Fruit fly (Drosophila melanogaster) whole organism, embryonic: Measurements from ENCODE around the gene Ocrl.

Experiments used
- Abd-B ChIP-seq: fragments of 200-800 bp; sonication (Bioruptor generic); optimal IDR thresholded peaks from 2 replicates; lab custom pipeline; 2018; ENCODE audit warnings: missing biosample characterization, mild to moderate bottlenecking, missing genetic modification characterization, moderate library complexity
- Atf3 ChIP-seq: fragments of 200-800 bp; sonication (Bioruptor generic); optimal IDR thresholded peaks from 3 replicates; lab custom pipeline; 2016; ENCODE audit warnings: missing biosample characterization, missing genetic modification characterization
- B-H2 ChIP-seq: fragments of 200-800 bp; sonication (Bioruptor generic); optimal IDR thresholded peaks from 2 replicates; lab custom pipeline; 2018; ENCODE audit warnings: missing biosample characterization, mild to moderate bottlenecking, missing genetic modification characterization
- CG10431 ChIP-seq: fragments of 200-800 bp; sonication (Bioruptor generic); optimal IDR thresholded peaks from 3 replicates; lab custom pipeline; 2018; ENCODE audit warnings: missing biosample characterization, mild to moderate bottlenecking, missing genetic modification characterization
- CG11456 ChIP-seq: fragments of 200-800 bp; sonication (Bioruptor generic); IDR thresholded peaks from 3 replicates; pipeline ENCODE4 v1.3.6; 2022; ENCODE audit warnings: missing biosample characterization, missing genetic modification characterization
- CG12659 ChIP-seq: fragments of 200-800 bp; sonication (Bioruptor generic); optimal IDR thresholded peaks from 3 replicates; lab custom pipeline; 2017; ENCODE audit warnings: mild to moderate bottlenecking, missing biosample characterization, missing genetic modification reagents, missing genetic modification characterization
- CG1602 ChIP-seq: fragments of 200-800 bp; sonication (Bioruptor generic); optimal IDR thresholded peaks from 3 replicates; lab custom pipeline; 2016; ENCODE audit warnings: missing biosample characterization, missing genetic modification characterization
- CG17612 ChIP-seq: fragments of 200-800 bp; sonication (Bioruptor generic); IDR thresholded peaks from 2 replicates; pipeline ENCODE4 v1.3.6; 2022; ENCODE audit warnings: missing biosample characterization, missing genetic modification characterization
- CG18476 ChIP-seq: fragments of 200-800 bp; sonication (Bioruptor generic); optimal IDR thresholded peaks from 2 replicates; lab custom pipeline; 2016; ENCODE audit warnings: missing biosample characterization, mild to moderate bottlenecking, missing genetic modification characterization
- CG2712 ChIP-seq: fragments of 200-800 bp; optimal IDR thresholded peaks from 3 replicates; lab custom pipeline; 2019; ENCODE audit warnings: missing biosample characterization, mild to moderate bottlenecking, missing genetic modification characterization, moderate library complexity
- CG2875 ChIP-seq: fragments of 200-800 bp; sonication (Bioruptor generic); optimal IDR thresholded peaks from 2 replicates; lab custom pipeline; 2017; ENCODE audit warnings: missing biosample characterization, mild to moderate bottlenecking, missing genetic modification characterization, missing genetic modification reagents
- CG2889 ChIP-seq: fragments of 200-800 bp; sonication (Bioruptor generic); IDR thresholded peaks from 3 replicates; pipeline ENCODE4 v1.3.6; 2022; ENCODE audit warnings: missing biosample characterization, missing genetic modification characterization
- CG31441 ChIP-seq: fragments of 200-800 bp; sonication (Bioruptor generic); IDR thresholded peaks from 2 replicates; pipeline ENCODE4 v1.3.6; 2022; ENCODE audit warnings: missing biosample characterization, missing genetic modification characterization
- CG32532 ChIP-seq: fragments of 200-800 bp; sonication (Bioruptor generic); IDR thresholded peaks from 2 replicates; pipeline ENCODE4 v1.3.6; 2022; ENCODE audit warnings: missing biosample characterization, missing genetic modification characterization
- CG3838 ChIP-seq: fragments of 200-800 bp; sonication (Bioruptor generic); optimal IDR thresholded peaks from 3 replicates; lab custom pipeline; 2016; ENCODE audit warnings: missing biosample characterization, missing genetic modification characterization
- CG4404 ChIP-seq: fragments of 200-800 bp; sonication (Bioruptor generic); IDR thresholded peaks from 2 replicates; pipeline ENCODE4 v1.3.6; 2022; ENCODE audit warnings: missing biosample characterization, missing genetic modification characterization
- CG5953 ChIP-seq: fragments of 200-800 bp; sonication (Bioruptor generic); IDR thresholded peaks from 2 replicates; pipeline ENCODE4 v1.3.6; 2022; ENCODE audit warnings: missing biosample characterization, missing genetic modification characterization
- CG6272 ChIP-seq: fragments of 200-800 bp; sonication (Bioruptor generic); IDR thresholded peaks from 2 replicates; pipeline ENCODE4 v1.3.6; 2022; ENCODE audit warnings: missing biosample characterization, missing genetic modification characterization
- CG6791 ChIP-seq: fragments of 200-800 bp; sonication (Bioruptor generic); IDR thresholded peaks from 3 replicates; pipeline ENCODE4 v1.3.6; 2022; ENCODE audit warnings: missing biosample characterization, missing genetic modification characterization; ENCODE audit not compliant: partially characterized antibody
- CG7987 ChIP-seq: fragments of 200-800 bp; sonication (Bioruptor generic); optimal IDR thresholded peaks from 2 replicates; lab custom pipeline; 2018; ENCODE audit warnings: missing biosample characterization, mild to moderate bottlenecking, missing genetic modification characterization, moderate library complexity
- CG8281 ChIP-seq: fragments of 200-800 bp; sonication (Bioruptor generic); optimal IDR thresholded peaks from 2 replicates; lab custom pipeline; 2018; ENCODE audit warnings: missing biosample characterization, mild to moderate bottlenecking, missing genetic modification characterization, moderate library complexity
- Dip3 ChIP-seq: fragments of 200-800 bp; sonication (Bioruptor generic); optimal IDR thresholded peaks from 3 replicates; lab custom pipeline; 2016; ENCODE audit warnings: missing biosample characterization, missing genetic modification characterization
- Dp ChIP-seq: fragments of 200-800 bp; sonication (Bioruptor generic); optimal IDR thresholded peaks from 2 replicates; lab custom pipeline; 2018; ENCODE audit warnings: missing biosample characterization, mild to moderate bottlenecking, missing genetic modification characterization, moderate library complexity
- Gug ChIP-seq: fragments of 200-800 bp; sonication (Bioruptor generic); IDR thresholded peaks from 4 replicates; pipeline ENCODE4 v1.3.6; 2022; ENCODE audit warnings: missing biosample characterization, missing genetic modification characterization
- H15 ChIP-seq: fragments of 200-800 bp; sonication (Bioruptor generic); IDR thresholded peaks from 3 replicates; pipeline ENCODE4 v1.3.6; 2022; ENCODE audit warnings: missing biosample characterization, missing genetic modification characterization
- HLHmδ ChIP-seq: fragments of 200-800 bp; sonication (Bioruptor generic); optimal IDR thresholded peaks from 2 replicates; lab custom pipeline; 2018; ENCODE audit warnings: missing biosample characterization, mild to moderate bottlenecking, missing genetic modification characterization, moderate library complexity
- Hr78 ChIP-seq, 2 experiments: fragments of 200-800 bp in 1 of 2; fragments of >200 bp in 1 of 2; sonication (Bioruptor generic) in 1 of 2; optimal IDR thresholded peaks; 2 replicates each; lab custom pipeline; 2017 to 2019; ENCODE audit warnings: missing biosample characterization in 2 of 2, missing genetic modification characterization in 2 of 2, mild to moderate bottlenecking in 1 of 2, moderate library complexity in 1 of 2
- MTF-1 ChIP-seq: fragments of 200-800 bp; sonication (Bioruptor generic); optimal IDR thresholded peaks from 2 replicates; lab custom pipeline; 2018; ENCODE audit warnings: missing biosample characterization, mild to moderate bottlenecking, missing genetic modification characterization, borderline replicate concordance
- NK7.1 ChIP-seq: fragments of 200-800 bp; sonication (Bioruptor generic); optimal IDR thresholded peaks from 3 replicates; lab custom pipeline; 2016; ENCODE audit warnings: missing biosample characterization, missing genetic modification characterization
- Oli ChIP-seq: fragments of 200-800 bp; sonication (Bioruptor generic); optimal IDR thresholded peaks from 2 replicates; lab custom pipeline; 2018; ENCODE audit warnings: missing biosample characterization, mild to moderate bottlenecking, missing genetic modification characterization, moderate library complexity
- Spps ChIP-seq: fragments of 200-800 bp; sonication (Bioruptor generic); optimal IDR thresholded peaks from 2 replicates; lab custom pipeline; 2018; ENCODE audit warnings: missing biosample characterization, mild to moderate bottlenecking, missing genetic modification characterization
- Sry-δ ChIP-seq: fragments of 200-800 bp; sonication (Bioruptor generic); optimal IDR thresholded peaks from 2 replicates; lab custom pipeline; 2016; ENCODE audit warnings: missing biosample characterization, missing genetic modification characterization
- Vsx1 ChIP-seq: fragments of 200-800 bp; sonication (Bioruptor generic); optimal IDR thresholded peaks from 2 replicates; lab custom pipeline; 2017; ENCODE audit warnings: missing biosample characterization, mild to moderate bottlenecking, missing genetic modification characterization, missing genetic modification reagents
- chm ChIP-seq: fragments of 200-800 bp; sonication (Bioruptor generic); IDR thresholded peaks from 2 replicates; pipeline ENCODE4 v1.3.6; 2022; ENCODE audit warnings: missing biosample characterization, missing genetic modification characterization
- corto ChIP-seq: fragments of 200-800 bp; sonication (Bioruptor generic); optimal IDR thresholded peaks from 2 replicates; lab custom pipeline; 2016; ENCODE audit warnings: missing biosample characterization, mild to moderate bottlenecking, missing genetic modification characterization, moderate library complexity
- crc ChIP-seq: fragments of 200-800 bp; sonication (Bioruptor generic); optimal IDR thresholded peaks from 2 replicates; lab custom pipeline; 2016; ENCODE audit warnings: missing biosample characterization, missing genetic modification characterization
- crol ChIP-seq: fragments of 200-800 bp; sonication (Bioruptor generic); IDR thresholded peaks from 2 replicates; pipeline ENCODE4 v1.3.6; 2022; ENCODE audit warnings: missing biosample characterization, missing genetic modification characterization
- dimm ChIP-seq: fragments of 200-800 bp; sonication (Bioruptor generic); IDR thresholded peaks from 2 replicates; pipeline ENCODE4 v1.3.6; 2022; ENCODE audit warnings: missing biosample characterization, missing genetic modification characterization
- dpn ChIP-seq, 2 experiments: fragments of 200-800 bp; sonication (Bioruptor generic); optimal IDR thresholded peaks; 3 replicates each; lab custom pipeline; 2016; ENCODE audit warnings: missing biosample characterization in 2 of 2, missing genetic modification characterization in 2 of 2
- fd96Cb ChIP-seq: fragments of 200-800 bp; sonication (Bioruptor generic); optimal IDR thresholded peaks from 2 replicates; lab custom pipeline; 2018; ENCODE audit warnings: missing biosample characterization, mild to moderate bottlenecking, missing genetic modification characterization, moderate library complexity
- gro ChIP-seq: fragments of 200-800 bp; sonication (Bioruptor generic); optimal IDR thresholded peaks from 2 replicates; lab custom pipeline; 2016; ENCODE audit warnings: missing biosample characterization, missing genetic modification characterization
- gsb-n ChIP-seq: fragments of 200-800 bp; sonication (Bioruptor generic); optimal IDR thresholded peaks from 3 replicates; lab custom pipeline; 2018; ENCODE audit warnings: missing biosample characterization, mild to moderate bottlenecking, missing genetic modification characterization
- gt ChIP-seq: fragments of 200-800 bp; sonication (Bioruptor generic); IDR thresholded peaks from 2 replicates; pipeline ENCODE4 v1.3.6; 2022; ENCODE audit warnings: missing biosample characterization, missing genetic modification characterization
- ken ChIP-seq: fragments of 200-800 bp; sonication (Bioruptor generic); IDR thresholded peaks from 3 replicates; pipeline ENCODE4 v1.3.6; 2022; ENCODE audit warnings: missing biosample characterization, missing genetic modification characterization
- nau ChIP-seq: fragments of 200-800 bp; sonication (Bioruptor generic); optimal IDR thresholded peaks from 3 replicates; lab custom pipeline; 2017; ENCODE audit warnings: missing biosample characterization, mild to moderate bottlenecking, missing genetic modification characterization, missing genetic modification reagents
- pfk ChIP-seq: fragments of 200-800 bp; sonication (Bioruptor generic); optimal IDR thresholded peaks from 2 replicates; lab custom pipeline; 2018; ENCODE audit warnings: missing biosample characterization, mild to moderate bottlenecking, missing genetic modification characterization, moderate library complexity
- pnt ChIP-seq: fragments of 200-800 bp; sonication (Bioruptor generic); optimal IDR thresholded peaks from 3 replicates; lab custom pipeline; 2016; ENCODE audit warnings: missing biosample characterization, missing genetic modification characterization
- sima ChIP-seq: fragments of 200-800 bp; sonication (Bioruptor generic); optimal IDR thresholded peaks from 2 replicates; lab custom pipeline; 2016; ENCODE audit warnings: missing biosample characterization, missing genetic modification characterization
- ttk ChIP-seq: fragments of 200-800 bp; sonication (Bioruptor generic); IDR thresholded peaks from 2 replicates; pipeline ENCODE4 v2.1.2; 2022; ENCODE audit warnings: missing biosample characterization, missing genetic modification characterization
- wdn ChIP-seq: fragments of 200-800 bp; sonication (Bioruptor generic); IDR thresholded peaks from 2 replicates; pipeline ENCODE4 v1.3.6; 2022; ENCODE audit warnings: missing biosample characterization, missing genetic modification characterization

Ocrl gene

dm6 chrX:1968581-1969258 is 45.9 kb downstream of the Ocrl start (continued):
- no peak for TF ChIP-seq NK7.1
- peak; percentile 46 for TF ChIP-seq CG2875
- TF ChIP-seq CG6272 (GFP tag; lab: Robert Waterston, UW), result no peak
- TF ChIP-seq pfk, result no peak
- TF ChIP-seq CG7987 (GFP tag; lab: Kevin White, UChicago), result no peak
- TF ChIP-seq gsb-n (tag; lab: Kevin White, UChicago), result peak; percentile 41
- TF ChIP-seq ken (GFP tag; lab: Robert Waterston, UW), result peak; percentile 63; the same call in 1 of the 3 replicates
- no peak for TF ChIP-seq sima (GFP tag; lab: Kevin White, UChicago)
- TF ChIP-seq Gug (GFP tag; lab: Robert Waterston, UW), result peak; percentile 27; the same call in 2 of the 4 replicates
- peak; percentile 6 for TF ChIP-seq Atf3 (GFP tag; lab: Kevin White, UChicago)
- peak; percentile 32 for TF ChIP-seq MTF-1 (GFP tag; lab: Kevin White, UChicago)
- TF ChIP-seq chm (GFP tag; lab: Robert Waterston, UW), result no peak
- TF ChIP-seq crol (GFP tag; lab: Robert Waterston, UW), result peak; percentile 66
- TF ChIP-seq CG6791 (GFP tag; lab: Robert Waterston, UW), result no peak
- TF ChIP-seq fd96Cb (tag; lab: Kevin White, UChicago), result peak; percentile 78
- TF ChIP-seq gt (GFP tag; lab: Robert Waterston, UW), result peak; percentile 40; the same call in 1 of the 2 replicates
- TF ChIP-seq CG31441 (GFP tag; lab: Robert Waterston, UW), result peak; percentile 76
- peak; percentile 80 for TF ChIP-seq Oli
- peak; percentile 46 for TF ChIP-seq CG12659
- no peak for TF ChIP-seq CG1602 (GFP tag; lab: Kevin White, UChicago)
- no peak for TF ChIP-seq CG32532
- TF ChIP-seq nau (GFP tag; lab: Kevin White, UChicago), result peak; percentile 48
- no peak for TF ChIP-seq CG11456
- no peak for TF ChIP-seq gro (GFP tag; lab: Kevin White, UChicago)
- TF ChIP-seq ttk, result peak; percentile 54; the same call in 1 of the 2 replicates
- no peak for TF ChIP-seq CG3838 (GFP tag; lab: Kevin White, UChicago)
- no peak for TF ChIP-seq B-H2 (GFP tag; lab: Kevin White, UChicago)
- no peak for TF ChIP-seq Dp (GFP tag; lab: Kevin White, UChicago)
- no peak for TF ChIP-seq wdn (GFP tag; lab: Robert Waterston, UW)
- TF ChIP-seq HLHmδ (GFP tag; lab: Kevin White, UChicago), result no peak
- peak; percentile 58 for TF ChIP-seq pnt
- TF ChIP-seq CG8281, result peak; percentile 58
- TF ChIP-seq CG5953 (GFP tag; lab: Robert Waterston, UW), result peak; percentile 52; the same call in 1 of the 2 replicates
- peak in 1 of 2 experiments; percentile 80 for TF ChIP-seq Hr78 (GFP tag; optimal IDR thresholded peaks at IDR 0.05; lab: Kevin White, UChicago)
- TF ChIP-seq CG2712 (tag; lab: Kevin White, UChicago), result peak; percentile 66
- peak; percentile 25 for TF ChIP-seq CG10431
- TF ChIP-seq Dip3 (GFP tag; lab: Kevin White, UChicago), result no peak
- TF ChIP-seq crc (GFP tag; lab: Kevin White, UChicago), result no peak
- peak; percentile 28 to 65 for TF ChIP-seq dpn (GFP tag; optimal IDR thresholded peaks at IDR 0.05; lab: Kevin White, UChicago)
- TF ChIP-seq CG4404 (GFP tag; lab: Robert Waterston, UW), result no peak
- peak; percentile 24; the same call in 1 of the 2 replicates for TF ChIP-seq dimm
- TF ChIP-seq CG18476 (GFP tag; lab: Kevin White, UChicago), result no peak
- TF ChIP-seq CG17612 (GFP tag; lab: Robert Waterston, UW), result no peak
- TF ChIP-seq CG2889 (GFP tag; lab: Robert Waterston, UW), result no peak
- no peak for TF ChIP-seq Sry-δ (GFP tag; lab: Kevin White, UChicago)
- no peak for TF ChIP-seq Vsx1 (GFP tag; lab: Kevin White, UChicago)
- TF ChIP-seq Spps, result peak; percentile 0
- TF ChIP-seq Abd-B (GFP tag; lab: Kevin White, UChicago), result peak; percentile 31
- no peak for TF ChIP-seq corto (GFP tag; lab: Kevin White, UChicago)
- TF ChIP-seq H15 (GFP tag; lab: Robert Waterston, UW), result peak; percentile 22; the same call in 1 of the 3 replicates
